Worm (Caenorhabditis elegans): ENCODE data around the gene F34D10.3.

DNA sequence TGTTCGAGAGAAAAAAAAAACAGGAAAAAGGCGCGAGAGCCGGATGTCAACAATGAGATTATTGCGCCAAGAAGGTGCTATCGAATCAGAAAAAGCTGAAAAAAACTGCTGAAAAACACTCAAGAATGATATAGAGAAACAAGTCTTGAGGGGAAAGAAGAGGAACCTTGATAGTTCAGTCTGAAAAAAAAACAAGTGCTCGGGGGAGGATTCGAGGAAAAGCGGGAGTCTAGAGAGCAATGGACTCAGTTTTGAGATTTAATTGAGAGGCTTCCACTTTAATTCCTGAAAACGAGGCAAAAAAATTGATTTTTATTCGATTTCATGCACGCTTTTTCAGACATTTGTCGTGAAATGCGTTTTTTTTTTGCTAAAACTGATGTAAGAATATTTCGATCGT lies 39.5 kb upstream of the F34D10.3 start, which contains the start of gene npr-15:
- no peak for TF ChIP-seq zfp-2 (tag; optimal IDR thresholded peaks at IDR 0.05)
- no peak for TF ChIP-seq snpc-1.2 (GFP tag; IDR thresholded peaks at IDR 0.05)
- TF ChIP-seq lin-13 (GFP tag; optimal IDR thresholded peaks at IDR 0.05) = no peak
- TF ChIP-seq mep-1 (tag; optimal IDR thresholded peaks at IDR 0.05) = no peak
- no peak for TF ChIP-seq nhr-76 (tag; optimal IDR thresholded peaks at IDR 0.05)
- no peak for TF ChIP-seq nhr-25 (tag; optimal IDR thresholded peaks at IDR 0.05; ENCODE audit: borderline replicate concordance, insufficient read depth)
- no peak for TF ChIP-seq zag-1 (tag; optimal IDR thresholded peaks at IDR 0.05)
- TF ChIP-seq skn-1 (tag; optimal IDR thresholded peaks at IDR 0.05) = no peak
- TF ChIP-seq pqm-1 (tag; optimal IDR thresholded peaks at IDR 0.05) = no peak
- no peak for TF ChIP-seq dpl-1 (GFP tag; optimal IDR thresholded peaks at IDR 0.05)
- no peak for TF ChIP-seq R02D3.7 (tag; optimal IDR thresholded peaks at IDR 0.05)
- no peak for TF ChIP-seq ZK546.5 (tag; optimal IDR thresholded peaks at IDR 0.05)
- no peak for TF ChIP-seq ztf-7 (tag; optimal IDR thresholded peaks at IDR 0.05)
- TF ChIP-seq ceh-82 (tag; optimal IDR thresholded peaks at IDR 0.05) = no peak
